Fruit fly (Drosophila melanogaster) whole organism, wandering third instar larva: ENCODE data around the gene ush.

Experiments
- Abd-B ChIP-seq: fragments of >200 bp; optimal IDR thresholded peaks from 2 replicates; lab custom pipeline; 2017; ENCODE audit warnings: missing biosample characterization, missing genetic modification characterization
- CG32264 ChIP-seq: fragments of 200-800 bp; sonication (Bioruptor generic); optimal IDR thresholded peaks from 2 replicates; lab custom pipeline; 2016; ENCODE audit warnings: missing biosample characterization, missing genetic modification characterization
- CG9705 ChIP-seq: fragments of 200-800 bp; sonication (Bioruptor generic); optimal IDR thresholded peaks from 2 replicates; lab custom pipeline; 2018; ENCODE audit warnings: missing biosample characterization, mild to moderate bottlenecking, missing genetic modification characterization
- CrebA ChIP-seq: fragments of 200-800 bp; sonication (Bioruptor generic); optimal IDR thresholded peaks from 2 replicates; lab custom pipeline; 2016; ENCODE audit warnings: missing biosample characterization, mild to moderate bottlenecking, missing genetic modification characterization, borderline replicate concordance
- Dfd ChIP-seq: fragments of >200 bp; optimal IDR thresholded peaks from 2 replicates; lab custom pipeline; 2017; ENCODE audit warnings: missing biosample characterization, missing genetic modification characterization
- Dif ChIP-seq: fragments of 200-275, 200-300 bp; sonication (Bioruptor generic); optimal IDR thresholded peaks from 2 replicates; lab custom pipeline; 2018; ENCODE audit warnings: missing biosample characterization, missing genetic modification characterization; ENCODE audit not compliant: partially characterized antibody
- GATAd ChIP-seq: sonication (Bioruptor generic); optimal IDR thresholded peaks from 2 replicates; lab custom pipeline; 2016; ENCODE audit warnings: missing biosample characterization, missing genetic modification characterization
- HLH106 ChIP-seq: fragments of 200-800 bp; optimal IDR thresholded peaks from 3 replicates; lab custom pipeline; 2019; ENCODE audit warnings: missing biosample characterization, mild to moderate bottlenecking, missing genetic modification characterization, moderate library complexity
- Hnf4 ChIP-seq: fragments of 200-800 bp; sonication (Bioruptor generic); optimal IDR thresholded peaks from 2 replicates; lab custom pipeline; 2016; ENCODE audit warnings: missing biosample characterization, mild to moderate bottlenecking, missing genetic modification characterization
- Hr78 ChIP-seq: fragments of >200 bp; optimal IDR thresholded peaks from 2 replicates; lab custom pipeline; 2017; ENCODE audit warnings: missing biosample characterization, missing genetic modification characterization
- Hr83 ChIP-seq: fragments of 200-300 bp; sonication (Bioruptor generic); optimal IDR thresholded peaks from 2 replicates; lab custom pipeline; 2016; ENCODE audit warnings: missing biosample characterization, mild to moderate bottlenecking, missing genetic modification characterization, moderate library complexity; ENCODE audit not compliant: poor library complexity, severe bottlenecking
- Jra ChIP-seq: sonication (Bioruptor generic); optimal IDR thresholded peaks from 2 replicates; lab custom pipeline; 2016; ENCODE audit warnings: missing biosample characterization, missing genetic modification characterization
- Mio ChIP-seq: sonication (Bioruptor generic); optimal IDR thresholded peaks from 2 replicates; lab custom pipeline; 2016; ENCODE audit warnings: missing biosample characterization, missing genetic modification characterization
- Myc ChIP-seq: fragments of >200 bp; optimal IDR thresholded peaks from 2 replicates; lab custom pipeline; 2017
- N ChIP-seq: fragments of >200 bp; optimal IDR thresholded peaks from 2 replicates; lab custom pipeline; 2018; ENCODE audit warnings: missing biosample characterization, missing external identifiers, missing genetic modification characterization
- OdsH ChIP-seq: fragments of 200-800 bp; sonication (Bioruptor generic); optimal IDR thresholded peaks from 2 replicates; lab custom pipeline; 2016; ENCODE audit warnings: missing biosample characterization, mild to moderate bottlenecking, missing genetic modification characterization
- Rel ChIP-seq, 2 experiments: fragments of 200-800 bp; sonication (Bioruptor generic) in 1 of 2; optimal IDR thresholded peaks; 2 replicates in 1 of 2; 3 replicates in 1 of 2; lab custom pipeline; 2016 to 2019; ENCODE audit warnings: mild to moderate bottlenecking in 2 of 2, missing biosample characterization in 2 of 2, missing genetic modification characterization in 2 of 2, moderate library complexity in 1 of 2
- Sp1 ChIP-seq: fragments of 200-800 bp; sonication (Bioruptor generic); optimal IDR thresholded peaks from 3 replicates; lab custom pipeline; 2019; ENCODE audit warnings: missing biosample characterization, mild to moderate bottlenecking, missing genetic modification characterization, moderate library complexity
- Vsx2 ChIP-seq: fragments of 200-300, 225-300 bp; sonication (Bioruptor generic); optimal IDR thresholded peaks from 2 replicates; lab custom pipeline; 2018; ENCODE audit warnings: missing biosample characterization, missing genetic modification characterization; ENCODE audit not compliant: partially characterized antibody
- br ChIP-seq: fragments of 200-800 bp; sonication (Bioruptor generic); optimal IDR thresholded peaks from 2 replicates; lab custom pipeline; 2016; ENCODE audit warnings: missing biosample characterization, missing genetic modification characterization
- brk ChIP-seq: fragments of 200-800 bp; sonication (Bioruptor generic); optimal IDR thresholded peaks from 2 replicates; lab custom pipeline; 2016; ENCODE audit warnings: missing biosample characterization, mild to moderate bottlenecking, missing genetic modification characterization
- dl ChIP-seq, 2 experiments: fragments of 175-275, 200-275 bp in 1 of 2; fragments of 200-275 bp in 1 of 2; sonication (Bioruptor generic); optimal IDR thresholded peaks; lab custom pipeline; 2018; ENCODE audit warnings: mild to moderate bottlenecking in 2 of 2, missing biosample characterization in 2 of 2, missing genetic modification characterization in 2 of 2, moderate library complexity in 2 of 2; ENCODE audit not compliant: partially characterized antibody in 2 of 2, insufficient read depth in 1 of 2
- dmrt93B ChIP-seq: fragments of 200-800 bp; sonication (Bioruptor generic); optimal IDR thresholded peaks from 2 replicates; lab custom pipeline; 2018; ENCODE audit warnings: missing biosample characterization, mild to moderate bottlenecking, missing genetic modification characterization
- dsf ChIP-seq: sonication (Bioruptor generic); optimal IDR thresholded peaks from 2 replicates; lab custom pipeline; 2016; ENCODE audit warnings: missing biosample characterization, missing genetic modification characterization, borderline replicate concordance
- ey ChIP-seq: fragments of 200-800 bp; sonication (Bioruptor generic); optimal IDR thresholded peaks from 2 replicates; lab custom pipeline; 2016; ENCODE audit warnings: missing biosample characterization, missing genetic modification characterization
- foxo ChIP-seq, 2 experiments: fragments of 200-800 bp; sonication (Bioruptor generic); optimal IDR thresholded peaks; 2 replicates in 1 of 2; 3 replicates in 1 of 2; lab custom pipeline; 2016 to 2017; ENCODE audit warnings: missing biosample characterization in 2 of 2, missing genetic modification characterization in 2 of 2
- fru ChIP-seq: fragments of 200-800 bp; sonication (Bioruptor generic); optimal IDR thresholded peaks from 3 replicates; lab custom pipeline; 2016; ENCODE audit warnings: missing biosample characterization, mild to moderate bottlenecking, missing genetic modification characterization
- h ChIP-seq: fragments of 200-800 bp; sonication (Bioruptor generic); optimal IDR thresholded peaks from 3 replicates; lab custom pipeline; 2016; ENCODE audit warnings: missing biosample characterization, mild to moderate bottlenecking, missing genetic modification characterization
- jim ChIP-seq: fragments of 175-275, 200-325 bp; sonication (Bioruptor generic); optimal IDR thresholded peaks from 2 replicates; lab custom pipeline; 2016; ENCODE audit warnings: missing biosample characterization, mild to moderate bottlenecking, missing genetic modification characterization
- lola ChIP-seq: fragments of >200 bp; optimal IDR thresholded peaks from 2 replicates; lab custom pipeline; 2017; ENCODE audit warnings: missing biosample characterization, missing genetic modification characterization
- pan ChIP-seq: fragments of >200 bp; optimal IDR thresholded peaks from 2 replicates; lab custom pipeline; 2017
- psq ChIP-seq: fragments of 200-800 bp; sonication (Bioruptor generic); optimal IDR thresholded peaks from 3 replicates; lab custom pipeline; 2017; ENCODE audit warnings: missing biosample characterization, mild to moderate bottlenecking, missing genetic modification characterization, moderate library complexity
- rgr ChIP-seq: fragments of 200-800 bp; sonication (Bioruptor generic); optimal IDR thresholded peaks from 3 replicates; lab custom pipeline; 2016; ENCODE audit warnings: missing biosample characterization, mild to moderate bottlenecking, missing genetic modification characterization
- sage ChIP-seq: fragments of 200-800 bp; sonication (Bioruptor generic); optimal IDR thresholded peaks from 2 replicates; lab custom pipeline; 2016; ENCODE audit warnings: missing biosample characterization, mild to moderate bottlenecking, missing genetic modification characterization
- sv ChIP-seq: fragments of 200-800 bp; sonication (Bioruptor generic); optimal IDR thresholded peaks from 3 replicates; lab custom pipeline; 2016; ENCODE audit warnings: missing biosample characterization, missing genetic modification characterization
- tai ChIP-seq: sonication (Bioruptor generic); optimal IDR thresholded peaks from 2 replicates; lab custom pipeline; 2016; ENCODE audit warnings: missing biosample characterization, missing genetic modification characterization
- usp ChIP-seq: fragments of >200 bp; optimal IDR thresholded peaks from 2 replicates; lab custom pipeline; 2017; ENCODE audit warnings: missing biosample characterization, missing genetic modification characterization
- woc ChIP-seq: sonication (Bioruptor generic); optimal IDR thresholded peaks from 2 replicates; lab custom pipeline; 2016; ENCODE audit warnings: missing biosample characterization, mild to moderate bottlenecking, missing genetic modification characterization

Gene ush

dm6 chr2L:507169-507568 is 31.1 kb downstream of the ush start:
- TF ChIP-seq Hr83 (no peak), Sp1 (GFP tag; lab: Kevin White, UChicago) (no peak), Dif (GFP tag; lab: Kevin White, UChicago) (peak; percentile 44), OdsH (GFP tag; lab: Kevin White, UChicago) (no peak), ey (GFP tag; lab: Kevin White, UChicago) (no peak), brk (GFP tag; lab: Kevin White, UChicago) (no peak), GATAd (GFP tag; lab: Kevin White, UChicago) (no peak), CG9705 (GFP tag; lab: Kevin White, UChicago) (no peak), Hnf4 (GFP tag; lab: Kevin White, UChicago) (no peak), usp (no peak), Rel (GFP tag; optimal IDR thresholded peaks at IDR 0.05; lab: Kevin White, UChicago) (no peak), Rel (tag; optimal IDR thresholded peaks at IDR 0.05; lab: Kevin White, UChicago) (no peak), foxo (GFP tag; optimal IDR thresholded peaks at IDR 0.05; lab: Kevin White, UChicago) (no peak), br (no peak), N (GFP tag; lab: Kevin White, UChicago) (no peak), Hr78 (GFP tag; lab: Kevin White, UChicago) (no peak), fru (no peak), jim (GFP tag; lab: Kevin White, UChicago) (no peak), psq (GFP tag; lab: Kevin White, UChicago) (peak; percentile 31), dl (GFP tag; optimal IDR thresholded peaks at IDR 0.05; lab: Kevin White, UChicago; ENCODE audit: insufficient read depth in 1 of 2, partially characterized antibody in 2 of 2) (peak in 1 of 2 experiments; percentile 20), dmrt93B (no peak), lola (no peak), h (no peak), Vsx2 (peak; percentile 45), HLH106 (no peak), woc (GFP tag; lab: Kevin White, UChicago) (no peak), dsf (GFP tag; lab: Kevin White, UChicago) (no peak), Jra (GFP tag; lab: Kevin White, UChicago) (no peak), pan (lab: Kevin White, UChicago) (no peak), Dfd (GFP tag; lab: Kevin White, UChicago) (no peak), rgr (GFP tag; lab: Kevin White, UChicago) (no peak), tai (no peak)

dm6 chr2L:510534-511014 is 34.6 kb downstream of the ush start:
- no peak for TF ChIP-seq pan (lab: Kevin White, UChicago)
- no peak for TF ChIP-seq CrebA (GFP tag; lab: Kevin White, UChicago)
- peak; percentile 65 for TF ChIP-seq rgr (GFP tag; lab: Kevin White, UChicago)
- peak; percentile 40 for TF ChIP-seq Jra (GFP tag; lab: Kevin White, UChicago)
- no peak for TF ChIP-seq lola
- no peak for TF ChIP-seq ey (GFP tag; lab: Kevin White, UChicago)
- TF ChIP-seq Dif (GFP tag; lab: Kevin White, UChicago), result peak; percentile 50
- peak; percentile 70 for TF ChIP-seq h
- TF ChIP-seq dl (GFP tag; optimal IDR thresholded peaks at IDR 0.05; lab: Kevin White, UChicago; ENCODE audit: insufficient read depth in 1 of 2, partially characterized antibody in 2 of 2), result peak; percentile 19 to 72
- TF ChIP-seq CG9705 (GFP tag; lab: Kevin White, UChicago), result peak; percentile 68
- peak; percentile 77 for TF ChIP-seq sage (GFP tag; lab: Kevin White, UChicago)
- TF ChIP-seq fru, result peak; percentile 69
- no peak for TF ChIP-seq usp
- no peak for TF ChIP-seq Hr78 (GFP tag; lab: Kevin White, UChicago)
- no peak for TF ChIP-seq Dfd (GFP tag; lab: Kevin White, UChicago)
- TF ChIP-seq brk (GFP tag; lab: Kevin White, UChicago), result peak; percentile 35
- TF ChIP-seq dmrt93B, result peak; percentile 69
- peak; percentile 86 for TF ChIP-seq Sp1 (GFP tag; lab: Kevin White, UChicago)
- peak; percentile 78 for TF ChIP-seq br
- TF ChIP-seq N (GFP tag; lab: Kevin White, UChicago), result no peak
- peak; percentile 5 for TF ChIP-seq sv
- peak; percentile 48 for TF ChIP-seq woc (GFP tag; lab: Kevin White, UChicago)
- peak; percentile 82 for TF ChIP-seq psq (GFP tag; lab: Kevin White, UChicago)
- TF ChIP-seq Hr83, result peak; percentile 81
- TF ChIP-seq dsf (GFP tag; lab: Kevin White, UChicago), result no peak
- peak; percentile 40 for TF ChIP-seq CG32264 (GFP tag; lab: Kevin White, UChicago)
- no peak for TF ChIP-seq GATAd (GFP tag; lab: Kevin White, UChicago)
- TF ChIP-seq jim (GFP tag; lab: Kevin White, UChicago), result peak; percentile 73
- TF ChIP-seq Abd-B (GFP tag; lab: Kevin White, UChicago), result no peak
- no peak for TF ChIP-seq Myc (lab: Kevin White, UChicago)
- TF ChIP-seq HLH106, result peak; percentile 68
- peak; percentile 19 for TF ChIP-seq Hnf4 (GFP tag; lab: Kevin White, UChicago)
- peak; percentile 46 for TF ChIP-seq Vsx2
- no peak for TF ChIP-seq tai
- TF ChIP-seq Mio (GFP tag; lab: Kevin White, UChicago), result peak; percentile 17
- TF ChIP-seq foxo (GFP tag; optimal IDR thresholded peaks at IDR 0.05; lab: Kevin White, UChicago), result peak in 1 of 2 experiments; percentile 57
- TF ChIP-seq Rel (GFP tag; optimal IDR thresholded peaks at IDR 0.05; lab: Kevin White, UChicago), result peak; percentile 74
- TF ChIP-seq Rel (tag; optimal IDR thresholded peaks at IDR 0.05; lab: Kevin White, UChicago), result peak; percentile 82
- peak; percentile 73 for TF ChIP-seq OdsH (GFP tag; lab: Kevin White, UChicago)
